Worm (Caenorhabditis elegans): ENCODE results near the gene cest-35.1.

Gene cest-35.1

DNA sequence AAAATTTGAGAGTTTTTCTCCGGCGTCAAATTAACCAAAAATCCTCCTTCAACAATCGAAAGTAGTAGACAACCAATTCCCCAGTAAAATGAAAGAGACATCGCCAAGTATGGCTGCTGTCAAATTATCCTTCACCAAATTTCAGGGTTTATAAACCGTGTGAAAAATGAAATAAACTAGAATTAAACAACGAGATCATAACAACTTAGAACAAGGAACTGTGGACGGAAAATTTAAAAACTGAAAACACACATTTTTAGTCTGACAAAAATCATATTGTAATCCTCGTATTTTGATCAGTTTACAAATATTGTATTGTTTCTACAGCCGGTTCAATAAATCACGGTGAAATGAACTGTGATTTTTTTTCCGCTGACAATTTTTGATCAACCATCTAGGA is 20.1 kb upstream of the cest-35.1 start, which contains the start of gene cest-30:
Gene cest-30, minus strand, starts transcription at position 101 of the 400 bp plus-strand sequence.
- TF ChIP-seq nhr-77 (tag; optimal IDR thresholded peaks at IDR 0.05) (no peak), C34B4.2 (tag; optimal IDR thresholded peaks at IDR 0.05) (no peak), lin-35 (GFP tag; optimal IDR thresholded peaks at IDR 0.05) (no peak), ztf-4 (tag; optimal IDR thresholded peaks at IDR 0.05) (no peak), hlh-17 (GFP tag; optimal IDR thresholded peaks at IDR 0.05; ENCODE audit: borderline replicate concordance) (no peak), sup-37 (GFP tag; optimal IDR thresholded peaks at IDR 0.05) (no peak), lsy-2 (tag; optimal IDR thresholded peaks at IDR 0.05) (no peak), aly-2 (tag; optimal IDR thresholded peaks at IDR 0.05) (no peak), alr-1 (tag; optimal IDR thresholded peaks at IDR 0.05; ENCODE audit: borderline replicate concordance) (no peak), zag-1 (tag; optimal IDR thresholded peaks at IDR 0.05) (no peak), pag-3 (tag; optimal IDR thresholded peaks at IDR 0.05; ENCODE audit: borderline replicate concordance, insufficient read depth) (no peak), mef-2 (tag; optimal IDR thresholded peaks at IDR 0.05) (no peak), unc-86 (tag; optimal IDR thresholded peaks at IDR 0.05) (no peak)

ce11 chrV:5259448-5259847 is 16.5 kb upstream of the cest-35.1 start, which contains the start of gene srt-70:
Gene srt-70 (minus strand): TSS chrV:5259548.
- TF ChIP-seq nhr-28 (tag; optimal IDR thresholded peaks at IDR 0.05) (no peak), skn-1 (tag; optimal IDR thresholded peaks at IDR 0.05) (no peak), unc-30 (tag; optimal IDR thresholded peaks at IDR 0.05) (no peak), nhr-11 (tag; optimal IDR thresholded peaks at IDR 0.05) (no peak)

DNA sequence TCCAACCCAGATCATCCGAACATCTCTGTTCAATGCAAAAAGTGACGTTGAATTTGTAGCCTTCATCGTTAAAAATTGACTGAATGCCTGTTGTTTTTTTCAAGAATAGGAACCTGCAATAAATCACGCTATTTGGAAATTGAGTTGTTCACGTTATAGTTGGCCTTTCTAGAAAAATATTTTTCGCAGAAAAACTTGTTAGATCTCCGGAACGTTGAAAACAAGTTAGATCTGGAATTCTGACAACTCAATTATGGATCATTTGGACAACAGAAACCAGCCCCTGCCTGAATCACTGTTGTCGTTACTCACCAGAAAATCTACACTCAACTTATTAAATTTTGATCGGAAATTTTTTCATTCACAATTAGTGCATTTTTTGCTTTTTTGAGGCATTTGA is 14.4 kb upstream of the cest-35.1 start, which contains the start of gene srt-67:
Gene srt-67, minus strand, starts transcription at position 101 of the 400 bp plus-strand sequence.
- no peak for TF ChIP-seq nhr-237 (tag; optimal IDR thresholded peaks at IDR 0.05)
- TF ChIP-seq grh-1 (GFP tag; IDR thresholded peaks at IDR 0.05): no peak
- TF ChIP-seq hpl-2 (GFP tag; optimal IDR thresholded peaks at IDR 0.05): no peak
- TF ChIP-seq egl-13 (tag; optimal IDR thresholded peaks at IDR 0.05): no peak
- TF ChIP-seq pag-3 (tag; optimal IDR thresholded peaks at IDR 0.05; ENCODE audit: borderline replicate concordance, insufficient read depth): no peak
- TF ChIP-seq dpl-1 (GFP tag; optimal IDR thresholded peaks at IDR 0.05): no peak
- no peak for TF ChIP-seq vab-15 (tag; optimal IDR thresholded peaks at IDR 0.05)
- TF ChIP-seq Y116A8C.19 (tag; optimal IDR thresholded peaks at IDR 0.05; ENCODE audit: borderline replicate concordance): no peak
- no peak for TF ChIP-seq ces-1 (GFP tag; optimal IDR thresholded peaks at IDR 0.05)
- no peak for TF ChIP-seq lin-14 (GFP tag; optimal IDR thresholded peaks at IDR 0.05)
- no peak for TF ChIP-seq lsy-2 (tag; optimal IDR thresholded peaks at IDR 0.05)
- TF ChIP-seq irx-1 (tag; optimal IDR thresholded peaks at IDR 0.05): no peak

ce11 chrV:5252016-5252415 is 9.1 kb upstream of the cest-35.1 start, which contains the start of gene srt-68:
Gene srt-68 (minus strand): TSS chrV:5252116.
- TF ChIP-seq lir-3 (tag; optimal IDR thresholded peaks at IDR 0.05; ENCODE audit: poor library complexity): no peak
- TF ChIP-seq skn-1 (tag; optimal IDR thresholded peaks at IDR 0.05): no peak
- no peak for TF ChIP-seq nhr-28 (tag; optimal IDR thresholded peaks at IDR 0.05)
- TF ChIP-seq nhr-85 (tag): no peak
- no peak for TF ChIP-seq lin-39 (tag; optimal IDR thresholded peaks at IDR 0.05)

ce11 chrV:5239903-5240302 is 3.0 kb downstream of the cest-35.1 start, which contains the start of gene B0238.15:
Gene B0238.15 (plus strand): TSS chrV:5240203.
- no peak for TF ChIP-seq efl-1 (optimal IDR thresholded peaks at IDR 0.05)
- peak in 1 of 2 experiments; percentile 48 for TF ChIP-seq efl-1 (GFP tag; optimal IDR thresholded peaks at IDR 0.05 in 1 of 2)
- TF ChIP-seq nhr-12 (tag; optimal IDR thresholded peaks at IDR 0.05): no peak

- TF ChIP-seq nhr-47 (tag; optimal IDR thresholded peaks at IDR 0.05) (no peak), irx-1 (tag; optimal IDR thresholded peaks at IDR 0.05) (no peak), efl-1 (optimal IDR thresholded peaks at IDR 0.05) (no peak), efl-1 (GFP tag; optimal IDR thresholded peaks at IDR 0.05 in 1 of 2) (peak in 1 of 2 experiments; percentile 32), alr-1 (tag; optimal IDR thresholded peaks at IDR 0.05; ENCODE audit: borderline replicate concordance) (no peak)
Observed at ce11 chrV:5239404-5239803, 3.5 kb downstream of the cest-35.1 start, which contains the start of gene C52A10.3. Gene C52A10.3 (minus strand): TSS chrV:5239504.

Data from whole organism, L1 larva.